Worm (Caenorhabditis elegans) whole organism, dauer: ENCODE measurements around the gene R11D1.2.

ENCODE experiments used
- unc-62 ChIP-seq: sonication (generic microtip); optimal IDR thresholded peaks from 2 replicates; lab custom pipeline; 2017; ENCODE audit warnings: missing biosample characterization, missing genetic modification reagents, missing genetic modification characterization

Gene R11D1.2

ce11 chrV:12741684-12742083 is 33.3 kb downstream of the R11D1.2 start, which contains the start of gene hrg-7:
hrg-7 (plus strand) TSS chrV:12742041.
- no peak for TF ChIP-seq unc-62 (GFP tag; lab: Kevin White, UChicago)

- no peak for TF ChIP-seq unc-62 (GFP tag; lab: Kevin White, UChicago)
These were observed 35.5 kb downstream of the R11D1.2 start for ce11 chrV:12743778-12744502.

ce11 chrV:12744979-12745378 is 36.6 kb downstream of the R11D1.2 start, which contains the start of gene C15C8.7:
C15C8.7 (minus strand) TSS chrV:12745050.
- TF ChIP-seq unc-62 (GFP tag; lab: Kevin White, UChicago), result no peak

- TF ChIP-seq unc-62 (GFP tag; lab: Kevin White, UChicago), result no peak
These were observed 39.0 kb downstream of the R11D1.2 start, which contains the start of gene C15C8.4 for ce11 chrV:12747431-12747830. C15C8.4 (minus strand) TSS chrV:12747463.

- no peak for TF ChIP-seq unc-62 (GFP tag; lab: Kevin White, UChicago)
These were observed 39.5 kb downstream of the R11D1.2 start, which contains the start of gene C15C8.5 for ce11 chrV:12747856-12748255. C15C8.5 (plus strand) TSS chrV:12748007.

- TF ChIP-seq unc-62 (GFP tag; lab: Kevin White, UChicago), result no peak
These were observed 41.2 kb downstream of the R11D1.2 start for ce11 chrV:12749558-12749957.

DNA sequence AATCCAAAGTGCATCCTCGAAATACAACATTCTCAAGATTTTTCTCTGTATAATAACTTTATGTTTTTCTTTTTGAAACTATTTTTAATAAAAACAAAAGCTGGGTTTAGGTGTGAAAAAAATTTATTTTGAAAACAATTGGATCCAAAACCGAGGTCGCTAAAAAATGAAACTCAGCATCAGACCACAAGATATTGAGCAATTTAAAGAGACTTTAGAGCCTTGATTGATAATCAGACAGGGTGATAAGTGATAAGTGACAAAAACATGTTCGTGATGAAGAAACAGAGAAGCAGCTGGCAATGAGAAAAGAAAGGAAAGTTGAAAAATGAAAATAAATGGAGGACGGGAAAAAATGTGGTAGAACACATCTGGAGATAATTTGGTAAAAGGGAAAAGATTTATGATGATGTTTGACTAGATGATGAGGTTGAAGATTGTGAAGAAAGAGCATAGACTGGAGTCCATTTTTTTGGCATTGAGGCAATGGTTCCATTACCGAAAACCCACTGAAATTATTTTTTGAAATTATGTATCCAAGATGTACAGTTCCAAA is 43.2 kb downstream of the R11D1.2 start, which contains the start of gene C15C8.6:
Gene C15C8.6 (minus strand): TSS at position 51 of the 556 bp plus-strand sequence.
- TF ChIP-seq unc-62 (GFP tag; lab: Kevin White, UChicago), result no peak

ce11 chrV:12752407-12752806 is 44.0 kb downstream of the R11D1.2 start, which contains the start of gene C15C8.8:
C15C8.8 (minus strand) TSS chrV:12752507.
- no peak for TF ChIP-seq unc-62 (GFP tag; lab: Kevin White, UChicago)

DNA sequence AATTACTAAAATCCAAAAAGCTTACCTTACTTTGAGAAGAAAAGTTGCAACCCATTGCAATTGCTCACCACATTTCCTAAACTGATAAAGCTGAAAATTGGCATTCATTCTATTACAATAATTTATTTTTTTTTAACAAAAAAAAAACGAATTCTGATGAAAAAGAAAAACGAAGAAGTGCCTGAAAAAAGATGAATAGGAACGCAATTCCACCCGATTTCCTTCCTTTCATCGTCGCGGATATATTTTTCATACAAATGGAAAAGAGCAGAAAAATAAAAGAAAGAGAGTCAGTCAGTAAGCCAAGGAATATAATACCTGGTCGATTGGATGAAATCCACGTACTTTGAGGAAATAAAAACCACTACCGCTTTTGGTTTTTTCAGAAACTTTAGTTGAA is 46.4 kb downstream of the R11D1.2 start, which contains the start of gene gpa-13:
Gene gpa-13 (minus strand): TSS at position 101 of the 400 bp plus-strand sequence.
- no peak for TF ChIP-seq unc-62 (GFP tag; lab: Kevin White, UChicago)

DNA sequence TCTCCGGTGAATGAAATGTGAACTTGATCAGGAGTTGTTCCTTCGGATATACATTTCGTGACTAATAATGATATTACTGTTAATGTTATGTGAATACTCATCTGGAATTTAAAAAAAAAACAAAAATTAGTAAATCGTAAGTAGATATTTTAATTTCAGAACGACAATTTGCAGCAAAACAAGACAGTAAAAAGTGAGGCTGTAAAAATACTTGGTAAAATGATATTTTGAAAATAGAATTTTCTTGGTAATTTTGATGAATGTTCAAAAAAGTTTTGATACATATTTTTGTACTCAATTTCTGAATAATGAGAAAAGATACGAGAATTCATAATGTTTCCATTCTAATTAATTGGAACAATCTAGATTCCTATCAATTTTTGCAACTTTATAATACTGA is 51.3 kb downstream of the R11D1.2 start, which contains the start of gene papl-1:
Gene papl-1 (minus strand): TSS at position 101 of the 400 bp plus-strand sequence.
- TF ChIP-seq unc-62 (GFP tag; lab: Kevin White, UChicago), result no peak
